Worm (Caenorhabditis elegans) whole organism, L4/young adult: Measurements from ENCODE around the gene pam-1.

Experiments used
- W03F9.2 ChIP-seq: fragments of 150-350 bp; optimal IDR thresholded peaks from 2 replicates; lab custom pipeline; 2014; ENCODE audit warnings: missing biosample characterization, missing genetic modification characterization
- him-1 ChIP-seq: sonication (generic microtip); optimal IDR thresholded peaks from 2 replicates; lab custom pipeline; 2016; ENCODE audit warnings: missing genotype, missing genetic modification reagents, missing genetic modification characterization, missing compliant biosample characterization

ce11 chrIV:7520841-7521240 is 29.8 kb downstream of the pam-1 start:
- TF ChIP-seq W03F9.2 (no peak), him-1 (tag; lab: Kevin White, UChicago) (no peak)
